Worm (Caenorhabditis elegans) whole organism, midembryonic: ENCODE results near the gene D1086.19.
"Not testable (repeated sequence)": the region's sequence is repeated elsewhere in the genome, so short reads cannot be mapped to it uniquely, and the experiment has no call there.

Source experiments
- T22C8.4 ChIP-seq: fragments of 200-800 bp; sonication (Bioruptor generic); IDR thresholded peaks from 2 replicates; pipeline ENCODE4 v1.3.6; 2022; ENCODE audit warnings: missing genetic modification characterization, missing compliant biosample characterization
- cog-1 ChIP-seq: sonication (generic microtip); optimal IDR thresholded peaks from 2 replicates; lab custom pipeline; 2016; ENCODE audit warnings: missing genetic modification characterization, missing compliant biosample characterization
- flt-1 ChIP-seq: fragments of 200-800 bp; sonication (Bioruptor generic); IDR thresholded peaks from 2 replicates; pipeline ENCODE4 v1.3.6; 2022; ENCODE audit warnings: missing genetic modification characterization, missing compliant biosample characterization
- klf-2 ChIP-seq: fragments of 200-800 bp; sonication (Bioruptor generic); conservative IDR thresholded peaks from 2 replicates; pipeline ENCODE4 v1.3.6; 2022; ENCODE audit warnings: missing genetic modification reagents, missing genetic modification characterization, missing compliant biosample characterization
- med-1 ChIP-seq: sonication (generic microtip); optimal IDR thresholded peaks from 2 replicates; lab custom pipeline; 2017; ENCODE audit warnings: missing genetic modification characterization, mild to moderate bottlenecking, missing compliant biosample characterization, antibody characterized with exemption, missing genetic modification reagents; ENCODE audit not compliant: insufficient read depth
- ref-1 ChIP-seq: fragments of 200-800 bp; sonication (Bioruptor generic); conservative IDR thresholded peaks from 2 replicates; pipeline ENCODE4 v1.3.6; 2022; ENCODE audit warnings: missing genetic modification reagents, missing genetic modification characterization, missing compliant biosample characterization
- tab-1 ChIP-seq: fragments of 200-800 bp; sonication (Bioruptor generic); IDR thresholded peaks from 2 replicates; pipeline ENCODE4 v1.3.6; 2022; ENCODE audit warnings: missing genetic modification characterization, missing compliant biosample characterization
- ztf-23 ChIP-seq: fragments of 200-800 bp; sonication (Bioruptor generic); IDR thresholded peaks from 2 replicates; pipeline ENCODE4 v1.3.6; 2022; ENCODE audit warnings: missing genetic modification reagents, missing genetic modification characterization, missing compliant biosample characterization
- ztf-29 ChIP-seq: fragments of 200-800 bp; sonication (Bioruptor generic); IDR thresholded peaks from 2 replicates; pipeline ENCODE4 v1.3.6; 2022; ENCODE audit warnings: missing genetic modification reagents, missing genetic modification characterization, missing compliant biosample characterization

Gene D1086.19

ce11 chrV:14088051-14088450, at the start of gene D1086.19:
Gene D1086.19, plus strand, starts transcription at chrV:14088351.
- no peak for TF ChIP-seq ztf-29 (GFP tag; lab: Robert Waterston, UW)
- no peak for TF ChIP-seq ref-1 (GFP tag; lab: Robert Waterston, UW)
- no peak for TF ChIP-seq klf-2 (GFP tag; lab: Robert Waterston, UW)
- TF ChIP-seq cog-1 (tag; lab: Kevin White, UChicago): no peak
- no peak for TF ChIP-seq flt-1 (GFP tag; lab: Robert Waterston, UW)
- no peak for TF ChIP-seq ztf-23 (GFP tag; lab: Robert Waterston, UW)
- TF ChIP-seq tab-1 (GFP tag; lab: Robert Waterston, UW): no peak
- TF ChIP-seq T22C8.4 (GFP tag; lab: Robert Waterston, UW): no peak
- TF ChIP-seq med-1 (GFP tag; lab: Kevin White, UChicago): no peak

ce11 chrV:14049274-14049673, 38.9 kb upstream of the D1086.19 start, which contains the start of gene F58D12.1:
Gene F58D12.1, plus strand, starts transcription at chrV:14049574.
- TF ChIP-seq flt-1 (GFP tag; lab: Robert Waterston, UW); cog-1 (tag; lab: Kevin White, UChicago); ztf-29 (GFP tag; lab: Robert Waterston, UW): not testable (repeated sequence)

- peak; percentile 82 for TF ChIP-seq ztf-23 (GFP tag; lab: Robert Waterston, UW)
- peak; percentile 59; the same call in 1 of the 2 replicates for TF ChIP-seq ztf-29 (GFP tag; lab: Robert Waterston, UW)
- peak; percentile 67 for TF ChIP-seq T22C8.4 (GFP tag; lab: Robert Waterston, UW)
- peak; percentile 74 for TF ChIP-seq cog-1 (tag; lab: Kevin White, UChicago)
- TF ChIP-seq klf-2 (GFP tag; lab: Robert Waterston, UW): peak; percentile 63; the same call in 1 of the 2 replicates
- peak; percentile 73; the same call in 1 of the 2 replicates for TF ChIP-seq flt-1 (GFP tag; lab: Robert Waterston, UW)
These were observed 33.1 kb upstream of the D1086.19 start for ce11 chrV:14055097-14055496.

ce11 chrV:14057540-14057939, 30.6 kb upstream of the D1086.19 start, which contains the start of gene F58D12.3:
Gene F58D12.3, plus strand, starts transcription at chrV:14057840.
- TF ChIP-seq T22C8.4 (GFP tag; lab: Robert Waterston, UW): no peak
- no peak for TF ChIP-seq ztf-29 (GFP tag; lab: Robert Waterston, UW)
- TF ChIP-seq ztf-23 (GFP tag; lab: Robert Waterston, UW): no peak
- TF ChIP-seq ref-1 (GFP tag; lab: Robert Waterston, UW): no peak
- no peak for TF ChIP-seq tab-1 (GFP tag; lab: Robert Waterston, UW)
- no peak for TF ChIP-seq cog-1 (tag; lab: Kevin White, UChicago)
- no peak for TF ChIP-seq klf-2 (GFP tag; lab: Robert Waterston, UW)
- no peak for TF ChIP-seq flt-1 (GFP tag; lab: Robert Waterston, UW)
- no peak for TF ChIP-seq med-1 (GFP tag; lab: Kevin White, UChicago)

ce11 chrV:14063980-14064379, 24.2 kb upstream of the D1086.19 start:
- TF ChIP-seq tab-1 (GFP tag; lab: Robert Waterston, UW): no peak

ce11 chrV:14064422-14064821, 23.7 kb upstream of the D1086.19 start, which contains the start of gene D1086.21:
Gene D1086.21, plus strand, starts transcription at chrV:14064722.
- TF ChIP-seq ztf-23 (GFP tag; lab: Robert Waterston, UW) (no peak), klf-2 (GFP tag; lab: Robert Waterston, UW) (no peak), tab-1 (GFP tag; lab: Robert Waterston, UW) (no peak), ztf-29 (GFP tag; lab: Robert Waterston, UW) (no peak), T22C8.4 (GFP tag; lab: Robert Waterston, UW) (no peak)

ce11 chrV:14067816-14068296, 20.3 kb upstream of the D1086.19 start, which contains the start of gene D1086.17:
Gene D1086.17, plus strand, starts transcription at chrV:14067866.
- no peak for TF ChIP-seq ref-1 (GFP tag; lab: Robert Waterston, UW)
- TF ChIP-seq ztf-23 (GFP tag; lab: Robert Waterston, UW): no peak
- TF ChIP-seq tab-1 (GFP tag; lab: Robert Waterston, UW): no peak
- no peak for TF ChIP-seq ztf-29 (GFP tag; lab: Robert Waterston, UW)
- TF ChIP-seq T22C8.4 (GFP tag; lab: Robert Waterston, UW): no peak
- TF ChIP-seq flt-1 (GFP tag; lab: Robert Waterston, UW): no peak
- TF ChIP-seq cog-1 (tag; lab: Kevin White, UChicago): no peak
- TF ChIP-seq klf-2 (GFP tag; lab: Robert Waterston, UW): no peak
- no peak for TF ChIP-seq med-1 (GFP tag; lab: Kevin White, UChicago)

- TF ChIP-seq klf-2 (GFP tag; lab: Robert Waterston, UW) (no peak), med-1 (GFP tag; lab: Kevin White, UChicago) (no peak), T22C8.4 (GFP tag; lab: Robert Waterston, UW) (no peak), ztf-29 (GFP tag; lab: Robert Waterston, UW) (no peak)
These were observed 18.3 kb upstream of the D1086.19 start for ce11 chrV:14069899-14070298.

- no peak for TF ChIP-seq T22C8.4 (GFP tag; lab: Robert Waterston, UW)
These were observed 14.0 kb upstream of the D1086.19 start, which contains the start of gene D1086.11 for ce11 chrV:14074160-14074559. Gene D1086.11, plus strand, starts transcription at chrV:14074460.

ce11 chrV:14079501-14079900, 8.7 kb upstream of the D1086.19 start, which contains the start of gene D1086.6:
Gene D1086.6, plus strand, starts transcription at chrV:14079801.
- no peak for TF ChIP-seq cog-1 (tag; lab: Kevin White, UChicago)
